Worm (Caenorhabditis elegans) whole organism, early embryonic: ENCODE data around the gene max-2.

Experiments used
- ama-1 ChIP-seq: fragments of 150-350 bp; optimal IDR thresholded peaks from 2 replicates; lab custom pipeline; 2014
- ceh-36 ChIP-seq: sonication (generic microtip); optimal IDR thresholded peaks from 2 replicates; lab custom pipeline; 2016; ENCODE audit warnings: missing genetic modification characterization, inconsistent platforms, missing compliant biosample characterization
- ets-7 ChIP-seq: sonication (generic microtip); optimal IDR thresholded peaks from 2 replicates; lab custom pipeline; 2016; ENCODE audit warnings: missing genotype, missing genetic modification characterization, missing compliant biosample characterization
- hmg-4 ChIP-seq: fragments of 200-800 bp; sonication (Bioruptor generic); optimal IDR thresholded peaks from 2 replicates; lab custom pipeline; 2018; ENCODE audit warnings: mild to moderate bottlenecking, missing genetic modification characterization, missing compliant biosample characterization
- pes-1 ChIP-seq: fragments of 200-800 bp; sonication (Bioruptor generic); IDR thresholded peaks from 2 replicates; pipeline ENCODE4 v1.3.6; 2022; ENCODE audit warnings: missing genetic modification reagents, missing genetic modification characterization, missing compliant biosample characterization
- sea-1 ChIP-seq: fragments of 200-800 bp; sonication (Bioruptor generic); conservative IDR thresholded peaks from 2 replicates; pipeline ENCODE4 v1.3.6; 2022; ENCODE audit warnings: missing genetic modification characterization, missing compliant biosample characterization
- tbx-11 ChIP-seq: fragments of 200-800 bp; sonication (Bioruptor generic); IDR thresholded peaks from 2 replicates; pipeline ENCODE4 v1.3.6; 2022; ENCODE audit warnings: missing genetic modification characterization, missing compliant biosample characterization
- tbx-37 ChIP-seq: fragments of 200-800 bp; sonication (Bioruptor generic); conservative IDR thresholded peaks from 2 replicates; pipeline ENCODE4 v1.3.6; 2022; ENCODE audit warnings: missing genetic modification reagents, missing genetic modification characterization, missing compliant biosample characterization
- tra-4 ChIP-seq: sonication (generic microtip); optimal IDR thresholded peaks from 2 replicates; lab custom pipeline; 2017; ENCODE audit warnings: missing genetic modification characterization, missing compliant biosample characterization

max-2 gene

DNA sequence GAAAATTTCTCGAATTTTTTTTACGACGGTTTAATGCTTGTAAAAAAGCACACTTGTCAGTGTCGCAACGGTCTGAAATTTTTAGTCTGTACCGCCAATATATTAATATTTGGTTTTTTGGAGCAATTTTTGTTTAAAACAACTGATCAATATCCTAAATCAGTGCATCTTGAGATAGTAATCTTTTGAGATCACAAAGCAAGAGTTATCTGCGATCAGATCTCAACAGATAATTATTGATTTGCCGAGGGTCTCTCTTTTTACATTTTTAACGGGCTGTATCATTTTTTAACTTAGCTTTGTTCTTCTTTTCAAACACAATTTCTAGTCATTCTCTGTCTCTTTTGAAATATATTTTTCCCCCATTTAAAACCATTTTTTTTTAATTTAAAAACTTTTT lies 60.5 kb downstream of the max-2 start:
- TF ChIP-seq pes-1 (GFP tag; lab: Robert Waterston, UW) (no peak), ceh-36 (tag; lab: Kevin White, UChicago) (no peak), tra-4 (tag; lab: Kevin White, UChicago) (no peak), tbx-11 (no peak), tbx-37 (no peak), ama-1 (lab: Kevin White, UChicago) (no peak), hmg-4 (GFP tag; lab: Kevin White, UChicago) (no peak), sea-1 (no peak), ets-7 (no peak)
